Worm (Caenorhabditis elegans): ENCODE data around the gene fahd-1.

DNA sequence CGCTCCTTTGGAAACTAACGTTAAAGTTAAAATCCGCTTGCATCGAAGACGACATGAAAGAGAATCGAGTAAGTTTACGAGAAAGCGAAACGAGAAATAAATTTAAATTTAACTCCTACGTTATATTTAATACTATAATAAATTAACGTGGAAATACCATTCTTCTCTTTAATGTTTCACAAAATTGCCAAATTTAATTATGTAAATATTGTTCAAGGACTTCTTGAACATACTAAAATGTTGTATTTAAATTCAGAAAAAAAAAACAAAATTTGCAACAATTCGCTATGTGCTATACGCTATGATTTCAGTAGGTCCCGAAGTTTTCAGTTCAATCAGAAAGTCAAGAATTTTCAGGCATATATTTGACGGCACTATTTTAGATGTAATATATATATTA, 4.9 kb downstream of the fahd-1 start, which contains the start of gene ZK688.10:
- no peak for TF ChIP-seq unc-39 (tag; optimal IDR thresholded peaks at IDR 0.05)
- TF ChIP-seq F10B5.3 (tag; optimal IDR thresholded peaks at IDR 0.05) = no peak
- no peak for TF ChIP-seq daf-16 (GFP tag; optimal IDR thresholded peaks at IDR 0.05)
- no peak for TF ChIP-seq daf-16 (tag; optimal IDR thresholded peaks at IDR 0.05)
- no peak for TF ChIP-seq egl-27 (tag; optimal IDR thresholded peaks at IDR 0.05)
- TF ChIP-seq hmg-1.1 (GFP tag; IDR thresholded peaks at IDR 0.05) = no peak
- peak; percentile 12 for TF ChIP-seq aha-1 (tag)

Data from whole organism, L4 larva.